Worm (Caenorhabditis elegans) whole organism, young adult: Measurements from ENCODE around the gene hpo-18.

Experiments used
- B0261.1 ChIP-seq: sonication (generic microtip); optimal IDR thresholded peaks from 2 replicates; lab custom pipeline; 2016; ENCODE audit warnings: mild to moderate bottlenecking, missing genetic modification characterization, moderate library complexity, missing compliant biosample characterization
- D2030.7 ChIP-seq: fragments of 200-800 bp; sonication (Bioruptor generic); IDR thresholded peaks from 2 replicates; pipeline ENCODE4 v1.3.6; 2022; ENCODE audit warnings: missing genetic modification reagents, missing genetic modification characterization, missing compliant biosample characterization
- F22D6.2 ChIP-seq: sonication (generic microtip); optimal IDR thresholded peaks from 2 replicates; lab custom pipeline; 2016; ENCODE audit warnings: mild to moderate bottlenecking, missing genetic modification characterization, missing compliant biosample characterization
- F39B2.1 ChIP-seq: fragments of 200-800 bp; sonication (Bioruptor generic); IDR thresholded peaks from 2 replicates; pipeline ENCODE4 v1.3.6; 2022; ENCODE audit warnings: missing genetic modification reagents, missing genetic modification characterization, missing compliant biosample characterization
- F57A8.1 ChIP-seq: fragments of 200-800 bp; sonication (Bioruptor generic); optimal IDR thresholded peaks from 2 replicates; lab custom pipeline; 2018; ENCODE audit warnings: mild to moderate bottlenecking, missing genetic modification characterization, moderate library complexity, missing compliant biosample characterization
- K11D2.4 ChIP-seq: fragments of 200-800 bp; sonication (Bioruptor generic); IDR thresholded peaks from 2 replicates; pipeline ENCODE4 v1.3.6; 2022; ENCODE audit warnings: missing genetic modification reagents, missing genetic modification characterization, missing compliant biosample characterization
- T07F8.4 ChIP-seq: sonication (generic microtip); optimal IDR thresholded peaks from 2 replicates; lab custom pipeline; 2016; ENCODE audit warnings: mild to moderate bottlenecking, missing genetic modification characterization, moderate library complexity, missing compliant biosample characterization
- T26A5.8 ChIP-seq: sonication (generic microtip); optimal IDR thresholded peaks from 2 replicates; lab custom pipeline; 2016; ENCODE audit warnings: missing genetic modification characterization, missing compliant biosample characterization
- Y56A3A.18 ChIP-seq: fragments of 200-800 bp; sonication (Bioruptor generic); IDR thresholded peaks from 2 replicates; pipeline ENCODE4 v1.3.6; 2022; ENCODE audit warnings: missing genetic modification reagents, missing genetic modification characterization, missing compliant biosample characterization
- attf-3 ChIP-seq: fragments of 200-800 bp; sonication (Bioruptor generic); conservative IDR thresholded peaks from 2 replicates; pipeline ENCODE4 v1.3.6; 2022; ENCODE audit warnings: missing genetic modification reagents, missing genetic modification characterization, missing compliant biosample characterization
- attf-6 ChIP-seq: fragments of 200-800 bp; sonication (Bioruptor generic); IDR thresholded peaks from 2 replicates; pipeline ENCODE4 v1.3.6; 2022; ENCODE audit warnings: missing genetic modification reagents, missing genetic modification characterization, missing compliant biosample characterization
- bed-1 ChIP-seq: fragments of 200-800 bp; sonication (Bioruptor generic); IDR thresholded peaks from 2 replicates; pipeline ENCODE4 v1.3.6; 2022; ENCODE audit warnings: missing genetic modification reagents, missing genetic modification characterization, missing compliant biosample characterization
- bed-2 ChIP-seq: fragments of 200-800 bp; sonication (Bioruptor generic); IDR thresholded peaks from 2 replicates; pipeline ENCODE4 v1.3.6; 2022; ENCODE audit warnings: missing genetic modification reagents, missing genetic modification characterization, missing compliant biosample characterization
- cebp-1 ChIP-seq, 2 experiments: fragments of 200-800 bp in 1 of 2; sonication (Bioruptor generic) in 1 of 2; sonication (generic microtip) in 1 of 2; IDR thresholded peaks in 1 of 2; optimal IDR thresholded peaks in 1 of 2; 2 replicates each; pipeline versions ENCODE4 v1.3.6 to Lab custom; 2017 to 2022; ENCODE audit warnings: missing compliant biosample characterization in 2 of 2, missing genetic modification characterization in 2 of 2, mild to moderate bottlenecking in 1 of 2, missing genetic modification reagents in 1 of 2, moderate library complexity in 1 of 2
- ceh-100 ChIP-seq: fragments of 200-800 bp; sonication (Bioruptor generic); IDR thresholded peaks from 2 replicates; pipeline ENCODE4 v1.3.6; 2022; ENCODE audit warnings: missing genetic modification reagents, missing genetic modification characterization, missing compliant biosample characterization
- ceh-27 ChIP-seq: fragments of 200-800 bp; sonication (Bioruptor generic); optimal IDR thresholded peaks from 2 replicates; lab custom pipeline; 2018; ENCODE audit warnings: mild to moderate bottlenecking, missing genetic modification characterization, moderate library complexity, missing compliant biosample characterization
- ceh-40 ChIP-seq: fragments of 200-800 bp; sonication (Bioruptor generic); IDR thresholded peaks from 2 replicates; pipeline ENCODE4 v1.3.6; 2022; ENCODE audit warnings: missing genetic modification characterization, missing compliant biosample characterization
- chd-7 ChIP-seq: sonication (generic microtip); optimal IDR thresholded peaks from 2 replicates; lab custom pipeline; 2016; ENCODE audit warnings: mild to moderate bottlenecking, missing genetic modification characterization, moderate library complexity, missing compliant biosample characterization
- dpl-1 ChIP-seq: fragments of 150-350 bp; optimal IDR thresholded peaks from 2 replicates; lab custom pipeline; 2014; ENCODE audit warnings: missing biosample characterization, missing genetic modification reagents, missing genetic modification characterization
- gei-17 ChIP-seq: fragments of 200-800 bp; sonication (Bioruptor generic); optimal IDR thresholded peaks from 2 replicates; lab custom pipeline; 2018; ENCODE audit warnings: mild to moderate bottlenecking, missing genetic modification characterization, missing compliant biosample characterization
- hmg-1.2 ChIP-seq: fragments of 200-800 bp; sonication (Bioruptor generic); IDR thresholded peaks from 2 replicates; pipeline ENCODE4 v1.3.6; 2022; ENCODE audit warnings: missing genetic modification reagents, missing genetic modification characterization, missing compliant biosample characterization
- let-607 ChIP-seq, 2 experiments: fragments of 200-800 bp in 1 of 2; sonication (Bioruptor generic) in 1 of 2; sonication (generic microtip) in 1 of 2; optimal IDR thresholded peaks; 2 replicates each; lab custom pipeline; 2016 to 2018; ENCODE audit warnings: mild to moderate bottlenecking in 2 of 2, missing compliant biosample characterization in 2 of 2, missing genetic modification characterization in 2 of 2, moderate library complexity in 2 of 2, missing genotype in 1 of 2
- lin-35 ChIP-seq, 3 experiments: fragments of 150-350 bp in 2 of 3; sonication (generic microtip) in 1 of 3; optimal IDR thresholded peaks; 2 replicates each; lab custom pipeline; 2014 to 2018; ENCODE audit warnings: missing biosample characterization in 3 of 3, missing genetic modification characterization in 3 of 3, missing genetic modification reagents in 3 of 3
- lin-54 ChIP-seq: fragments of 200-800 bp; sonication (Bioruptor generic); optimal IDR thresholded peaks from 2 replicates; lab custom pipeline; 2018; ENCODE audit warnings: mild to moderate bottlenecking, missing genetic modification characterization, missing compliant biosample characterization
- lir-1 ChIP-seq: fragments of 200-800 bp; sonication (Bioruptor generic); conservative IDR thresholded peaks from 2 replicates; pipeline ENCODE4 v1.3.6; 2022; ENCODE audit warnings: missing genetic modification reagents, missing genetic modification characterization, missing compliant biosample characterization
- lsl-1 ChIP-seq: fragments of 200-800 bp; sonication (Bioruptor generic); optimal IDR thresholded peaks from 2 replicates; lab custom pipeline; 2018; ENCODE audit warnings: mild to moderate bottlenecking, missing genetic modification characterization, moderate library complexity, missing compliant biosample characterization
- madf-10 ChIP-seq: sonication (generic microtip); optimal IDR thresholded peaks from 2 replicates; lab custom pipeline; 2016; ENCODE audit warnings: mild to moderate bottlenecking, missing genetic modification characterization, missing compliant biosample characterization
- madf-8 ChIP-seq: fragments of 200-800 bp; sonication (Bioruptor generic); conservative IDR thresholded peaks from 2 replicates; pipeline ENCODE4 v1.3.6; 2022; ENCODE audit warnings: missing genetic modification reagents, missing genetic modification characterization, missing compliant biosample characterization
- mel-28 ChIP-seq: sonication (generic microtip); optimal IDR thresholded peaks from 2 replicates; lab custom pipeline; 2016; ENCODE audit warnings: borderline replicate concordance, mild to moderate bottlenecking, missing genetic modification characterization, missing compliant biosample characterization
- mes-4 ChIP-seq: sonication (generic microtip); optimal IDR thresholded peaks from 2 replicates; lab custom pipeline; 2016; ENCODE audit warnings: missing genotype, missing genetic modification characterization, missing compliant biosample characterization
- pha-4 ChIP-seq: fragments of 150-350 bp; sonication (generic microtip); optimal IDR thresholded peaks from 2 replicates; lab custom pipeline; 2014; ENCODE audit warnings: missing biosample characterization, missing genetic modification reagents, missing genetic modification characterization
- rcor-1 ChIP-seq: fragments of 200-800 bp; sonication (Bioruptor generic); IDR thresholded peaks from 2 replicates; pipeline ENCODE4 v1.3.6; 2022; ENCODE audit warnings: missing genetic modification reagents, missing genetic modification characterization, missing compliant biosample characterization
- rpc-1 ChIP-seq, 2 experiments: fragments of 150-350 bp in 1 of 2; sonication (generic microtip) in 1 of 2; optimal IDR thresholded peaks; 2 replicates each; lab custom pipeline; 2014 to 2018; ENCODE audit warnings: missing biosample characterization in 1 of 2, missing genetic modification characterization in 1 of 2, missing genetic modification reagents in 1 of 2, missing genotype in 1 of 2
- snpc-1.1 ChIP-seq: sonication (generic microtip); optimal IDR thresholded peaks from 2 replicates; lab custom pipeline; 2017; ENCODE audit warnings: missing genetic modification characterization, mild to moderate bottlenecking, missing compliant biosample characterization, antibody characterized with exemption, moderate library complexity, missing genotype, missing genetic modification reagents; ENCODE audit not compliant: insufficient read depth
- snpc-1.3 ChIP-seq: sonication (generic microtip); optimal IDR thresholded peaks from 2 replicates; lab custom pipeline; 2017; ENCODE audit warnings: missing genetic modification characterization, mild to moderate bottlenecking, missing compliant biosample characterization, antibody characterized with exemption, moderate library complexity, missing genotype, missing genetic modification reagents; ENCODE audit not compliant: insufficient read depth
- snpc-3.4 ChIP-seq: sonication (generic microtip); optimal IDR thresholded peaks from 2 replicates; lab custom pipeline; 2017; ENCODE audit warnings: missing genetic modification characterization, mild to moderate bottlenecking, missing compliant biosample characterization, antibody characterized with exemption, moderate library complexity, missing genotype, missing genetic modification reagents
- snpc-4 ChIP-seq, 5 experiments: fragments of 150-350 bp in 1 of 5; sonication (generic microtip) in 4 of 5; optimal IDR thresholded peaks; 2 replicates each; lab custom pipeline; 2014 to 2018; ENCODE audit warnings: missing genetic modification characterization in 5 of 5, missing biosample characterization in 3 of 5, antibody characterized with exemption in 2 of 5, mild to moderate bottlenecking in 2 of 5, missing compliant biosample characterization in 2 of 5, missing genotype in 2 of 5, moderate library complexity in 2 of 5, missing genetic modification reagents in 1 of 5
- xnd-1 ChIP-seq: sonication (generic microtip); optimal IDR thresholded peaks from 2 replicates; lab custom pipeline; 2016; ENCODE audit warnings: missing genotype, missing genetic modification reagents, missing genetic modification characterization, missing compliant biosample characterization
- zfh-2 ChIP-seq: fragments of 200-800 bp; sonication (Bioruptor generic); conservative IDR thresholded peaks from 2 replicates; pipeline ENCODE4 v1.3.6; 2022; ENCODE audit warnings: missing genetic modification reagents, missing genetic modification characterization, missing compliant biosample characterization
- ztf-26 ChIP-seq: sonication (generic microtip); optimal IDR thresholded peaks from 2 replicates; lab custom pipeline; 2017; ENCODE audit warnings: missing genetic modification characterization, missing compliant biosample characterization

Gene hpo-18

DNA sequence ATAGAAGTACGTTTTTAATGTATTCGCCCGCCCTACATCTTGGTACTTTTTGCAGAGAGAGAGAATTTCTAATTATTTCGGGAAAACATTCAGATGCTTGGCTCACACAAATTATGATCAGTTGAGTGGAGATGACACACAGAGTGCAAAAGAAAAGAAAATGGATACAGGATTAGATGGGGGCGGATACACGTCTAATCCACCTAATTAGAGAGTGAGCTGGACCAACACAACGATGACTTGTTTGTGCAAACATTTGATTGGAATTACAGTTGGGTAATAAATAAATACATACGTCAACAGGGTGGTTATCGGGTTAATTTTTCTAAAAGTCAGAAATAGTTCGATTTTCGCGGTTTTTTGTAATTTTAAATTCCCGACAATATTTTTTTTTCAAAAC, 12.9 kb upstream of the hpo-18 start:
- TF ChIP-seq zfh-2 (GFP tag; lab: Robert Waterston, UW) = no peak
- no peak for TF ChIP-seq lir-1 (GFP tag; lab: Robert Waterston, UW)
- no peak for TF ChIP-seq gei-17 (GFP tag; lab: Kevin White, UChicago)
- TF ChIP-seq lin-54 (GFP tag; lab: Kevin White, UChicago) = no peak
- TF ChIP-seq T07F8.4 = no peak
- TF ChIP-seq let-607 (tag; optimal IDR thresholded peaks at IDR 0.05; lab: Kevin White, UChicago) = no peak
- TF ChIP-seq chd-7 (tag; lab: Kevin White, UChicago) = no peak
- TF ChIP-seq B0261.1 = no peak
- no peak for TF ChIP-seq snpc-1.1 (tag; lab: Kevin White, UChicago)

- TF ChIP-seq K11D2.4 (GFP tag; lab: Robert Waterston, UW) (no peak), cebp-1 (GFP tag; IDR thresholded peaks at IDR 0.05; lab: Robert Waterston, UW) (peak; percentile 65; the same call in 1 of the 2 replicates), cebp-1 (tag; optimal IDR thresholded peaks at IDR 0.05; lab: Kevin White, UChicago) (peak; percentile 94)
Measured at ce11 chrV:4357369-4357768, 11.1 kb upstream of the hpo-18 start.

DNA sequence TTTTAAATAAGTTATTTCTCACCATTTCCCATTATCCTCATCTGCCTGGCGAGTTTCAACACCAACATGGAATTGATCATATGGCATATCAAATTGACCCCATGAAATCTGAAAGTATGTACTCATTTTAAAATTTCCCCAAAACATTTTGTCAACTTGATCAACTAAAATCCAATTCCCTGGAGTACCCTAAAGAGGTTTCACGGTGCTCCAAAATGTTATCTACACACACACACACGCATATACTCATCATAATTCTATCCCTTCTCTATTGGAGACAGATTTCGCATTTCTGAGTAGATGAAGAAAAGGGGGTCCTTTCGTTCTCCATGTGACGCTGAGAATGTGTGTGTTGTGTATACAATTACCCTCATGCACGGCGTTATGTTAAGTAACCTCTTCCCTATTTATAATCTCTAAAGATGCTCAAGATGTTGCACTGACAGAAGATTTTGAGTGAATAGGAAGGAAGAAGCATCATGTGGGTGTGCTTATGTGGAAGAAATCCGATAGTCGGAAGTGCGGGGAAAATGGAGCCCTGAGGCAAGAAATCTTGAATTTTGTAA, 9.9 kb upstream of the hpo-18 start:
- no peak for TF ChIP-seq ceh-40 (GFP tag; lab: Robert Waterston, UW)
- no peak for TF ChIP-seq bed-2
- no peak for TF ChIP-seq F57A8.1 (GFP tag; lab: Kevin White, UChicago)
- no peak for TF ChIP-seq T26A5.8 (tag; lab: Kevin White, UChicago)
- TF ChIP-seq madf-8 = no peak
- no peak for TF ChIP-seq mel-28
- no peak for TF ChIP-seq ceh-27 (GFP tag; lab: Kevin White, UChicago)
- TF ChIP-seq let-607 (tag; optimal IDR thresholded peaks at IDR 0.05; lab: Kevin White, UChicago) = no peak
- TF ChIP-seq cebp-1 (GFP tag; IDR thresholded peaks at IDR 0.05; lab: Robert Waterston, UW) = no peak
- TF ChIP-seq cebp-1 (tag; optimal IDR thresholded peaks at IDR 0.05; lab: Kevin White, UChicago) = no peak
- TF ChIP-seq ztf-26 (tag; lab: Kevin White, UChicago) = no peak
- TF ChIP-seq lin-54 (GFP tag; lab: Kevin White, UChicago) = no peak
- TF ChIP-seq rpc-1 (optimal IDR thresholded peaks at IDR 0.05; lab: Kevin White, UChicago) = no peak
- TF ChIP-seq rpc-1 (tag; optimal IDR thresholded peaks at IDR 0.05; lab: Kevin White, UChicago) = no peak
- no peak for TF ChIP-seq pha-4 (tag; lab: Kevin White, UChicago)
- TF ChIP-seq madf-10 (tag; lab: Kevin White, UChicago) = no peak
- no peak for TF ChIP-seq Y56A3A.18 (GFP tag; lab: Robert Waterston, UW)

- TF ChIP-seq D2030.7 (GFP tag; lab: Robert Waterston, UW) = peak; percentile 58
- TF ChIP-seq snpc-4 (GFP tag; optimal IDR thresholded peaks at IDR 0.05; lab: Kevin White, UChicago) = no peak
- peak in 2 of 4 experiments; percentile 49 to 59 for TF ChIP-seq snpc-4 (tag; optimal IDR thresholded peaks at IDR 0.05; lab: Kevin White, UChicago)
- peak; percentile 53 for TF ChIP-seq snpc-3.4 (tag; lab: Kevin White, UChicago)
- TF ChIP-seq rcor-1 (GFP tag; lab: Robert Waterston, UW) = peak; percentile 57; the same call in 1 of the 2 replicates
- peak; percentile 62 for TF ChIP-seq xnd-1 (tag; lab: Kevin White, UChicago)
- TF ChIP-seq snpc-1.3 = peak; percentile 27
- peak; percentile 17 to 84 (median 37) for TF ChIP-seq lin-35 (GFP tag; optimal IDR thresholded peaks at IDR 0.05; lab: Kevin White, UChicago)
- no peak for TF ChIP-seq F22D6.2
- TF ChIP-seq attf-6 (GFP tag; lab: Robert Waterston, UW) = no peak
- TF ChIP-seq ceh-100 (GFP tag; lab: Robert Waterston, UW) = no peak
- no peak for TF ChIP-seq mes-4 (tag; lab: Kevin White, UChicago)
- 0 out of 2 replicates have a peak, but pooled peaks have one; percentile 33 for TF ChIP-seq attf-3 (GFP tag; lab: Robert Waterston, UW)
- TF ChIP-seq dpl-1 (GFP tag; lab: Kevin White, UChicago) = peak; percentile 79
- peak; percentile 30 for TF ChIP-seq snpc-1.1 (tag; lab: Kevin White, UChicago)
- no peak for TF ChIP-seq F39B2.1 (GFP tag; lab: Robert Waterston, UW)
- TF ChIP-seq bed-2 = no peak
- TF ChIP-seq lsl-1 (GFP tag; lab: Kevin White, UChicago) = peak; percentile 64
- peak; percentile 59 for TF ChIP-seq hmg-1.2 (GFP tag; lab: Robert Waterston, UW)
- no peak for TF ChIP-seq bed-1 (GFP tag; lab: Robert Waterston, UW)
Measured at ce11 chrV:4346799-4347198, 574 bp upstream of the hpo-18 start, which contains the start of gene mcm-7. TSS of gene mcm-7 (plus strand) at chrV:4347166.
